Worm (Caenorhabditis elegans) whole organism, L3 larva: ENCODE data around the gene fkh-4.
"Not testable (repeated sequence)": the region's sequence is repeated elsewhere in the genome, so short reads cannot be mapped to it uniquely, and the experiment has no call there.

Experiments
- R02D3.7 ChIP-seq: fragments of 150-350 bp; optimal IDR thresholded peaks from 2 replicates; lab custom pipeline; 2014; ENCODE audit warnings: missing biosample characterization, missing genetic modification characterization
- ama-1 ChIP-seq: fragments of 150-350 bp; optimal IDR thresholded peaks from 2 replicates; lab custom pipeline; 2018
- ceh-16 ChIP-seq: sonication (generic microtip); optimal IDR thresholded peaks from 2 replicates; lab custom pipeline; 2017; ENCODE audit warnings: missing biosample characterization, missing genetic modification characterization
- ceh-28 ChIP-seq: fragments of 150-350 bp; optimal IDR thresholded peaks from 2 replicates; lab custom pipeline; 2014; ENCODE audit warnings: missing biosample characterization, missing genetic modification reagents, missing genetic modification characterization
- ceh-9 ChIP-seq: sonication (generic microtip); optimal IDR thresholded peaks from 2 replicates; lab custom pipeline; 2018; ENCODE audit warnings: missing biosample characterization, missing genetic modification characterization
- daf-12 ChIP-seq: fragments of 150-350 bp; optimal IDR thresholded peaks from 2 replicates; lab custom pipeline; 2014; ENCODE audit warnings: missing biosample characterization, missing genetic modification reagents, missing genetic modification characterization
- egl-27 ChIP-seq: sonication (generic microtip); optimal IDR thresholded peaks from 4 replicates; lab custom pipeline; 2017; ENCODE audit warnings: missing biosample characterization, missing genetic modification reagents, missing genetic modification characterization
- egl-5 ChIP-seq: fragments of 150-350 bp; optimal IDR thresholded peaks from 2 replicates; lab custom pipeline; 2017; ENCODE audit warnings: missing biosample characterization, missing genetic modification reagents, missing genetic modification characterization, inconsistent platforms
- elt-1 ChIP-seq: fragments of 150-350 bp; optimal IDR thresholded peaks from 2 replicates; lab custom pipeline; 2014; ENCODE audit warnings: missing biosample characterization, missing genetic modification characterization
- elt-2 ChIP-seq: sonication (generic microtip); optimal IDR thresholded peaks from 2 replicates; lab custom pipeline; 2016; ENCODE audit warnings: missing genetic modification reagents, mild to moderate bottlenecking, missing genetic modification characterization, missing compliant biosample characterization
- elt-3 ChIP-seq, 3 experiments: fragments of 150-350 bp in 1 of 3; sonication (generic microtip) in 2 of 3; optimal IDR thresholded peaks; 2 replicates in 2 of 3; 4 replicates in 1 of 3; lab custom pipeline; 2014 to 2017; ENCODE audit warnings: missing biosample characterization in 3 of 3, missing genetic modification characterization in 3 of 3
- eor-1 ChIP-seq, 2 experiments: fragments of 150-350 bp; optimal IDR thresholded peaks; 2 replicates each; lab custom pipeline; 2014 to 2018; ENCODE audit warnings: missing biosample characterization in 2 of 2, missing genetic modification characterization in 2 of 2
- fkh-10 ChIP-seq: sonication (generic microtip); optimal IDR thresholded peaks from 2 replicates; lab custom pipeline; 2017; ENCODE audit warnings: missing biosample characterization, missing genetic modification reagents, missing genetic modification characterization
- fkh-2 ChIP-seq: fragments of 150-350 bp; optimal IDR thresholded peaks from 2 replicates; lab custom pipeline; 2014; ENCODE audit warnings: missing biosample characterization, missing genetic modification reagents, missing genetic modification characterization
- fos-1 ChIP-seq: fragments of 150-350 bp; optimal IDR thresholded peaks from 2 replicates; lab custom pipeline; 2014; ENCODE audit warnings: missing biosample characterization, missing genetic modification characterization
- jun-1 ChIP-seq: fragments of 150-350 bp; optimal IDR thresholded peaks from 2 replicates; lab custom pipeline; 2014; ENCODE audit warnings: missing biosample characterization, missing genetic modification reagents, missing genetic modification characterization
- lin-39 ChIP-seq: fragments of 150-350 bp; optimal IDR thresholded peaks from 2 replicates; lab custom pipeline; 2018; ENCODE audit warnings: missing biosample characterization, missing genetic modification reagents, missing genetic modification characterization
- mdl-1 ChIP-seq: fragments of 150-350 bp; optimal IDR thresholded peaks from 2 replicates; lab custom pipeline; 2014; ENCODE audit warnings: missing biosample characterization, missing genetic modification characterization
- mml-1 ChIP-seq: fragments of 150-350 bp; sonication (generic microtip); optimal IDR thresholded peaks from 3 replicates; lab custom pipeline; 2014; ENCODE audit warnings: missing biosample characterization, missing genetic modification characterization
- nfya-1 ChIP-seq: sonication (generic microtip); optimal IDR thresholded peaks from 2 replicates; lab custom pipeline; 2017; ENCODE audit warnings: missing genetic modification characterization, mild to moderate bottlenecking, missing compliant biosample characterization, antibody characterized with exemption, moderate library complexity; ENCODE audit not compliant: insufficient read depth
- nhr-11 ChIP-seq: fragments of 150-350 bp; optimal IDR thresholded peaks from 2 replicates; lab custom pipeline; 2014; ENCODE audit warnings: missing biosample characterization, missing genetic modification characterization
- nhr-23 ChIP-seq: fragments of 150-350 bp; optimal IDR thresholded peaks from 2 replicates; lab custom pipeline; 2014; ENCODE audit warnings: missing biosample characterization, missing genetic modification reagents, missing genetic modification characterization
- nhr-237 ChIP-seq: fragments of 150-350 bp; optimal IDR thresholded peaks from 2 replicates; lab custom pipeline; 2014; ENCODE audit warnings: missing biosample characterization, missing genetic modification characterization
- nhr-25 ChIP-seq: sonication (generic microtip); optimal IDR thresholded peaks from 2 replicates; lab custom pipeline; 2017; ENCODE audit warnings: missing biosample characterization, missing genetic modification characterization
- nhr-28 ChIP-seq: fragments of 150-350 bp; optimal IDR thresholded peaks from 2 replicates; lab custom pipeline; 2014; ENCODE audit warnings: missing biosample characterization, missing genetic modification characterization
- nhr-43 ChIP-seq: sonication (generic microtip); optimal IDR thresholded peaks from 2 replicates; lab custom pipeline; 2016; ENCODE audit warnings: mild to moderate bottlenecking, missing genetic modification characterization, missing compliant biosample characterization; ENCODE audit not compliant: poor library complexity, severe bottlenecking
- nhr-67 ChIP-seq: fragments of 150-350 bp; optimal IDR thresholded peaks from 2 replicates; lab custom pipeline; 2014; ENCODE audit warnings: missing biosample characterization, missing genetic modification characterization
- nhr-76 ChIP-seq: fragments of 150-350 bp; sonication (generic microtip); optimal IDR thresholded peaks from 5 replicates; lab custom pipeline; 2014; ENCODE audit warnings: missing biosample characterization, missing genetic modification characterization
- nhr-77 ChIP-seq: fragments of 150-350 bp; optimal IDR thresholded peaks from 2 replicates; lab custom pipeline; 2014; ENCODE audit warnings: missing biosample characterization, missing genetic modification characterization
- pha-4 ChIP-seq: fragments of 150-350 bp; optimal IDR thresholded peaks from 2 replicates; lab custom pipeline; 2014; ENCODE audit warnings: missing biosample characterization, missing genetic modification reagents, missing genetic modification characterization
- pqm-1 ChIP-seq: fragments of 150-350 bp; optimal IDR thresholded peaks from 2 replicates; lab custom pipeline; 2017; ENCODE audit warnings: missing biosample characterization, missing genetic modification characterization, inconsistent platforms
- skn-1 ChIP-seq: fragments of 150-350 bp; optimal IDR thresholded peaks from 2 replicates; lab custom pipeline; 2014; ENCODE audit warnings: missing biosample characterization, missing genetic modification characterization
- tbx-2 ChIP-seq: sonication (generic microtip); optimal IDR thresholded peaks from 2 replicates; lab custom pipeline; 2016; ENCODE audit warnings: mild to moderate bottlenecking, missing genetic modification characterization, missing compliant biosample characterization
- unc-39 ChIP-seq: sonication (generic microtip); optimal IDR thresholded peaks from 4 replicates; lab custom pipeline; 2017; ENCODE audit warnings: missing biosample characterization, missing genetic modification characterization
- unc-62 ChIP-seq: fragments of 150-350 bp; sonication (generic microtip); optimal IDR thresholded peaks from 4 replicates; lab custom pipeline; 2014; ENCODE audit warnings: missing biosample characterization, missing genetic modification reagents, missing genetic modification characterization
- ztf-11 ChIP-seq: fragments of 150-350 bp; optimal IDR thresholded peaks from 2 replicates; lab custom pipeline; 2014; ENCODE audit warnings: missing biosample characterization, missing genetic modification characterization
- ztf-4 ChIP-seq: fragments of 150-350 bp; optimal IDR thresholded peaks from 2 replicates; lab custom pipeline; 2014; ENCODE audit warnings: missing biosample characterization, missing genetic modification characterization

The fkh-4 gene

ce11 chrX:13435116-13435515, 6.5 kb upstream of the fkh-4 start:
- TF ChIP-seq pha-4 (no peak), skn-1 (no peak), egl-27 (tag; lab: Kevin White, UChicago) (no peak), fkh-10 (GFP tag; lab: Kevin White, UChicago) (no peak), ceh-9 (tag; lab: Kevin White, UChicago) (no peak), nhr-28 (tag; lab: Kevin White, UChicago) (no peak), nhr-11 (tag; lab: Kevin White, UChicago) (no peak), fos-1 (no peak), ceh-28 (no peak), nhr-237 (no peak), jun-1 (tag; lab: Kevin White, UChicago) (no peak), unc-39 (tag; lab: Kevin White, UChicago) (no peak), ama-1 (lab: Kevin White, UChicago) (no peak)

- not testable (repeated sequence) for TF ChIP-seq nhr-77 (tag; lab: Kevin White, UChicago); unc-62 (GFP tag; lab: Kevin White, UChicago); nfya-1
- TF ChIP-seq, all 47 proteins: peak for 0; not testable (repeated sequence) for 47
Measured at ce11 chrX:13431388-13431787, 2.7 kb upstream of the fkh-4 start, which contains the start of gene C29F7.10. C29F7.10 (minus strand) TSS chrX:13431488.

ce11 chrX:13423340-13423739, 5.3 kb downstream of the fkh-4 start, which contains the start of gene fkh-3:
fkh-3 (minus strand) TSS chrX:13423440.
- TF ChIP-seq nhr-237: no peak
- TF ChIP-seq nhr-67 (tag; lab: Kevin White, UChicago): no peak
- no peak for TF ChIP-seq fkh-2
- no peak for TF ChIP-seq eor-1 (tag; optimal IDR thresholded peaks at IDR 0.05; lab: Kevin White, UChicago)
- no peak for TF ChIP-seq mdl-1
- no peak for TF ChIP-seq egl-5
- TF ChIP-seq tbx-2 (tag; lab: Kevin White, UChicago): no peak
- TF ChIP-seq R02D3.7 (tag; lab: Kevin White, UChicago): no peak
- no peak for TF ChIP-seq unc-62 (GFP tag; lab: Kevin White, UChicago)
- TF ChIP-seq daf-12 (tag; lab: Kevin White, UChicago): no peak
- TF ChIP-seq pha-4: no peak
- no peak for TF ChIP-seq elt-1 (tag; lab: Kevin White, UChicago)
- no peak for TF ChIP-seq mml-1 (tag; lab: Kevin White, UChicago)

DNA sequence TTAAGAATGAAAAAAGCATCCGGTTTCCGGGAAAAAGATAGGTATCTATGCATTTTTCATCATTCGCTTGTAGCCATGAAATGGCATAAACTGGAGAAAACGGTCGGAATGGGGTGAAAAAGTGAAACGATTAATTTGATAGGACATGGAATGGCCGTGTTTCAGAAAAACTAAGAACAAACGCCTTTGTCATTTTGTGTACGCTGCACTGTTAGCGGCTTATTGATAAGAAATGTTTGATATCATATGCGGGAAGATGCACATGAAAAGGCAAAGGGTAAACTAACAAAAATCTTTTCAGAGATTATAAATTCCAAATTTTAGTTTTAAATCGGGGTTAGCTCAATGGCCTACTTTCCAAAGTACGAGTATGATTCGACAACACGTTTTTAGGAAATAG, 7.6 kb downstream of the fkh-4 start:
- TF ChIP-seq ceh-16 (tag; lab: Kevin White, UChicago) (no peak), pqm-1 (tag; lab: Kevin White, UChicago) (peak; percentile 33), elt-2 (peak; percentile 81), nfya-1 (no peak)

ce11 chrX:13419884-13420339, 8.7 kb downstream of the fkh-4 start, which contains the start of gene C29F7.3:
C29F7.3 (minus strand) TSS chrX:13419934.
- TF ChIP-seq ztf-11 (tag; lab: Kevin White, UChicago): no peak
- TF ChIP-seq ztf-4: no peak
- TF ChIP-seq fos-1: no peak
- TF ChIP-seq elt-2: peak; percentile 43
- TF ChIP-seq lin-39 (tag; lab: Kevin White, UChicago): peak; percentile 26
- no peak for TF ChIP-seq nhr-11 (tag; lab: Kevin White, UChicago)
- TF ChIP-seq nhr-76 (tag; lab: Kevin White, UChicago): no peak
- TF ChIP-seq nhr-67 (tag; lab: Kevin White, UChicago): no peak
- peak; percentile 9 for TF ChIP-seq nhr-23 (tag; lab: Kevin White, UChicago)
- TF ChIP-seq elt-3 (tag; optimal IDR thresholded peaks at IDR 0.05; lab: Kevin White, UChicago): peak in 1 of 3 experiments; percentile 7
- TF ChIP-seq nhr-43 (tag; lab: Kevin White, UChicago): peak; percentile 47
- TF ChIP-seq nhr-25 (tag; lab: Kevin White, UChicago): peak; percentile 72
- TF ChIP-seq nfya-1: peak; percentile 33
- TF ChIP-seq egl-5: no peak
- TF ChIP-seq unc-62 (GFP tag; lab: Kevin White, UChicago): peak; percentile 1
- no peak for TF ChIP-seq mdl-1
